Fruit fly (Drosophila melanogaster) whole organism, wandering third instar larva: ENCODE measurements around the gene Delta.

ENCODE experiments used
- Abd-B ChIP-seq: fragments of >200 bp; optimal IDR thresholded peaks from 2 replicates; lab custom pipeline; 2017; ENCODE audit warnings: missing biosample characterization, missing genetic modification characterization
- CG32264 ChIP-seq: fragments of 200-800 bp; sonication (Bioruptor generic); optimal IDR thresholded peaks from 2 replicates; lab custom pipeline; 2016; ENCODE audit warnings: missing biosample characterization, missing genetic modification characterization
- CG9705 ChIP-seq: fragments of 200-800 bp; sonication (Bioruptor generic); optimal IDR thresholded peaks from 2 replicates; lab custom pipeline; 2018; ENCODE audit warnings: missing biosample characterization, mild to moderate bottlenecking, missing genetic modification characterization
- CrebA ChIP-seq: fragments of 200-800 bp; sonication (Bioruptor generic); optimal IDR thresholded peaks from 2 replicates; lab custom pipeline; 2016; ENCODE audit warnings: missing biosample characterization, mild to moderate bottlenecking, missing genetic modification characterization, borderline replicate concordance
- Dfd ChIP-seq: fragments of >200 bp; optimal IDR thresholded peaks from 2 replicates; lab custom pipeline; 2017; ENCODE audit warnings: missing biosample characterization, missing genetic modification characterization
- Dif ChIP-seq: fragments of 200-275, 200-300 bp; sonication (Bioruptor generic); optimal IDR thresholded peaks from 2 replicates; lab custom pipeline; 2018; ENCODE audit warnings: missing biosample characterization, missing genetic modification characterization; ENCODE audit not compliant: partially characterized antibody
- GATAd ChIP-seq: sonication (Bioruptor generic); optimal IDR thresholded peaks from 2 replicates; lab custom pipeline; 2016; ENCODE audit warnings: missing biosample characterization, missing genetic modification characterization
- HLH106 ChIP-seq: fragments of 200-800 bp; optimal IDR thresholded peaks from 3 replicates; lab custom pipeline; 2019; ENCODE audit warnings: missing biosample characterization, mild to moderate bottlenecking, missing genetic modification characterization, moderate library complexity
- Hnf4 ChIP-seq: fragments of 200-800 bp; sonication (Bioruptor generic); optimal IDR thresholded peaks from 2 replicates; lab custom pipeline; 2016; ENCODE audit warnings: missing biosample characterization, mild to moderate bottlenecking, missing genetic modification characterization
- Hr78 ChIP-seq: fragments of >200 bp; optimal IDR thresholded peaks from 2 replicates; lab custom pipeline; 2017; ENCODE audit warnings: missing biosample characterization, missing genetic modification characterization
- Hr83 ChIP-seq: fragments of 200-300 bp; sonication (Bioruptor generic); optimal IDR thresholded peaks from 2 replicates; lab custom pipeline; 2016; ENCODE audit warnings: missing biosample characterization, mild to moderate bottlenecking, missing genetic modification characterization, moderate library complexity; ENCODE audit not compliant: poor library complexity, severe bottlenecking
- Jra ChIP-seq: sonication (Bioruptor generic); optimal IDR thresholded peaks from 2 replicates; lab custom pipeline; 2016; ENCODE audit warnings: missing biosample characterization, missing genetic modification characterization
- Mio ChIP-seq: sonication (Bioruptor generic); optimal IDR thresholded peaks from 2 replicates; lab custom pipeline; 2016; ENCODE audit warnings: missing biosample characterization, missing genetic modification characterization
- Myc ChIP-seq: fragments of >200 bp; optimal IDR thresholded peaks from 2 replicates; lab custom pipeline; 2017
- N ChIP-seq: fragments of >200 bp; optimal IDR thresholded peaks from 2 replicates; lab custom pipeline; 2018; ENCODE audit warnings: missing biosample characterization, missing external identifiers, missing genetic modification characterization
- OdsH ChIP-seq: fragments of 200-800 bp; sonication (Bioruptor generic); optimal IDR thresholded peaks from 2 replicates; lab custom pipeline; 2016; ENCODE audit warnings: missing biosample characterization, mild to moderate bottlenecking, missing genetic modification characterization
- Rel ChIP-seq, 2 experiments: fragments of 200-800 bp; sonication (Bioruptor generic) in 1 of 2; optimal IDR thresholded peaks; 2 replicates in 1 of 2; 3 replicates in 1 of 2; lab custom pipeline; 2016 to 2019; ENCODE audit warnings: mild to moderate bottlenecking in 2 of 2, missing biosample characterization in 2 of 2, missing genetic modification characterization in 2 of 2, moderate library complexity in 1 of 2
- Sp1 ChIP-seq: fragments of 200-800 bp; sonication (Bioruptor generic); optimal IDR thresholded peaks from 3 replicates; lab custom pipeline; 2019; ENCODE audit warnings: missing biosample characterization, mild to moderate bottlenecking, missing genetic modification characterization, moderate library complexity
- Vsx2 ChIP-seq: fragments of 200-300, 225-300 bp; sonication (Bioruptor generic); optimal IDR thresholded peaks from 2 replicates; lab custom pipeline; 2018; ENCODE audit warnings: missing biosample characterization, missing genetic modification characterization; ENCODE audit not compliant: partially characterized antibody
- br ChIP-seq: fragments of 200-800 bp; sonication (Bioruptor generic); optimal IDR thresholded peaks from 2 replicates; lab custom pipeline; 2016; ENCODE audit warnings: missing biosample characterization, missing genetic modification characterization
- brk ChIP-seq: fragments of 200-800 bp; sonication (Bioruptor generic); optimal IDR thresholded peaks from 2 replicates; lab custom pipeline; 2016; ENCODE audit warnings: missing biosample characterization, mild to moderate bottlenecking, missing genetic modification characterization
- dl ChIP-seq, 2 experiments: fragments of 175-275, 200-275 bp in 1 of 2; fragments of 200-275 bp in 1 of 2; sonication (Bioruptor generic); optimal IDR thresholded peaks; lab custom pipeline; 2018; ENCODE audit warnings: mild to moderate bottlenecking in 2 of 2, missing biosample characterization in 2 of 2, missing genetic modification characterization in 2 of 2, moderate library complexity in 2 of 2; ENCODE audit not compliant: partially characterized antibody in 2 of 2, insufficient read depth in 1 of 2
- dmrt93B ChIP-seq: fragments of 200-800 bp; sonication (Bioruptor generic); optimal IDR thresholded peaks from 2 replicates; lab custom pipeline; 2018; ENCODE audit warnings: missing biosample characterization, mild to moderate bottlenecking, missing genetic modification characterization
- dsf ChIP-seq: sonication (Bioruptor generic); optimal IDR thresholded peaks from 2 replicates; lab custom pipeline; 2016; ENCODE audit warnings: missing biosample characterization, missing genetic modification characterization, borderline replicate concordance
- ey ChIP-seq: fragments of 200-800 bp; sonication (Bioruptor generic); optimal IDR thresholded peaks from 2 replicates; lab custom pipeline; 2016; ENCODE audit warnings: missing biosample characterization, missing genetic modification characterization
- foxo ChIP-seq, 2 experiments: fragments of 200-800 bp; sonication (Bioruptor generic); optimal IDR thresholded peaks; 2 replicates in 1 of 2; 3 replicates in 1 of 2; lab custom pipeline; 2016 to 2017; ENCODE audit warnings: missing biosample characterization in 2 of 2, missing genetic modification characterization in 2 of 2
- fru ChIP-seq: fragments of 200-800 bp; sonication (Bioruptor generic); optimal IDR thresholded peaks from 3 replicates; lab custom pipeline; 2016; ENCODE audit warnings: missing biosample characterization, mild to moderate bottlenecking, missing genetic modification characterization
- h ChIP-seq: fragments of 200-800 bp; sonication (Bioruptor generic); optimal IDR thresholded peaks from 3 replicates; lab custom pipeline; 2016; ENCODE audit warnings: missing biosample characterization, mild to moderate bottlenecking, missing genetic modification characterization
- jim ChIP-seq: fragments of 175-275, 200-325 bp; sonication (Bioruptor generic); optimal IDR thresholded peaks from 2 replicates; lab custom pipeline; 2016; ENCODE audit warnings: missing biosample characterization, mild to moderate bottlenecking, missing genetic modification characterization
- lola ChIP-seq: fragments of >200 bp; optimal IDR thresholded peaks from 2 replicates; lab custom pipeline; 2017; ENCODE audit warnings: missing biosample characterization, missing genetic modification characterization
- pan ChIP-seq: fragments of >200 bp; optimal IDR thresholded peaks from 2 replicates; lab custom pipeline; 2017
- psq ChIP-seq: fragments of 200-800 bp; sonication (Bioruptor generic); optimal IDR thresholded peaks from 3 replicates; lab custom pipeline; 2017; ENCODE audit warnings: missing biosample characterization, mild to moderate bottlenecking, missing genetic modification characterization, moderate library complexity
- rgr ChIP-seq: fragments of 200-800 bp; sonication (Bioruptor generic); optimal IDR thresholded peaks from 3 replicates; lab custom pipeline; 2016; ENCODE audit warnings: missing biosample characterization, mild to moderate bottlenecking, missing genetic modification characterization
- sage ChIP-seq: fragments of 200-800 bp; sonication (Bioruptor generic); optimal IDR thresholded peaks from 2 replicates; lab custom pipeline; 2016; ENCODE audit warnings: missing biosample characterization, mild to moderate bottlenecking, missing genetic modification characterization
- sv ChIP-seq: fragments of 200-800 bp; sonication (Bioruptor generic); optimal IDR thresholded peaks from 3 replicates; lab custom pipeline; 2016; ENCODE audit warnings: missing biosample characterization, missing genetic modification characterization
- tai ChIP-seq: sonication (Bioruptor generic); optimal IDR thresholded peaks from 2 replicates; lab custom pipeline; 2016; ENCODE audit warnings: missing biosample characterization, missing genetic modification characterization
- usp ChIP-seq: fragments of >200 bp; optimal IDR thresholded peaks from 2 replicates; lab custom pipeline; 2017; ENCODE audit warnings: missing biosample characterization, missing genetic modification characterization
- woc ChIP-seq: sonication (Bioruptor generic); optimal IDR thresholded peaks from 2 replicates; lab custom pipeline; 2016; ENCODE audit warnings: missing biosample characterization, mild to moderate bottlenecking, missing genetic modification characterization

Delta gene

DNA sequence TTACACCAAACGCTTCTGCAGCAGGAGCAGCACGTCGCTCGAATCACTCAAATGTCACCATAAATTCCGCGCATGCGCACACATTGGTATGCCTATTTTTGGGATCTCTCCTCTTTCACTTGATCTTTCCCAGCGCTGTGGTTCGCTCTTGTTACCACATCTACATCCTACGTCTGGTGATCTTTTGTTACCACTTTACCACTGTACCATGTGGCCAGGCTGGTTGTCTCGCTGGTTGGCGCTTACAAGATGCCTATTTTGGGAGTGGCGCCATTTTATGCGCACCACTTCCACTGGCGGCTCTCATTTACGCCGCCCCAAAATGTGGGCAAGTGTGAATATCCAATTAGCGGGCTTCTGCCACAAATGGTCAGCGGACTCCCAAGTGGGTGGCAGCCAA lies 38.3 kb downstream of the Delta start:
- TF ChIP-seq jim (GFP tag; lab: Kevin White, UChicago) (no peak), Hr78 (GFP tag; lab: Kevin White, UChicago) (no peak), ey (GFP tag; lab: Kevin White, UChicago) (no peak), usp (GFP tag; lab: Kevin White, UChicago) (no peak), Sp1 (GFP tag; lab: Kevin White, UChicago) (no peak), Mio (no peak), GATAd (no peak), rgr (no peak), CrebA (GFP tag; lab: Kevin White, UChicago) (no peak), CG32264 (no peak), lola (GFP tag; lab: Kevin White, UChicago) (no peak), Hnf4 (GFP tag; lab: Kevin White, UChicago) (no peak), fru (GFP tag; lab: Kevin White, UChicago) (no peak), Hr83 (GFP tag; lab: Kevin White, UChicago) (no peak), brk (no peak), h (no peak), Vsx2 (GFP tag; lab: Kevin White, UChicago) (no peak), dl (GFP tag; optimal IDR thresholded peaks at IDR 0.05; lab: Kevin White, UChicago; ENCODE audit: insufficient read depth in 1 of 2, partially characterized antibody in 2 of 2) (no peak)

DNA sequence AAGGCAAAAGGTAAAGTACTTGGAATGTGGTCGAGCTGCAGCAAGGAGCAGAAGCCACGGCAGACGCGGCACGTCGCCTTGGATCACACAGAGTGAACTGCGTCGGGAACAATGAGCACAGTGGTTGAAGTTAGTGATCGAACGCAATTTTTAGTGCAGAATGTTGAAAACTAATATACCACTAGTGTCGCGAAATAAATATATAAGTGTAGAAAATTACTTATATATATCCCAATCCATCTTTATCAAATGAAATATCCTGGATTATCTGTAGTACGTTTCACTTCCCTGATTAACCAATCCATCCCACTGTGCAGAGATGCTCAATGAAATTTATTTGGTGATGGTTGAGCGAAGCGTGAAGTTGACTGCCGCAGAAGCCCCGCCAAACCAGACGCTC lies 39.5 kb downstream of the Delta start:
- no peak for TF ChIP-seq N (GFP tag; lab: Kevin White, UChicago)
- TF ChIP-seq Vsx2 (GFP tag; lab: Kevin White, UChicago) = no peak
- peak; percentile 54 for TF ChIP-seq Jra (GFP tag; lab: Kevin White, UChicago)
- TF ChIP-seq Sp1 (GFP tag; lab: Kevin White, UChicago) = peak; percentile 89
- TF ChIP-seq h = peak; percentile 94
- no peak for TF ChIP-seq Abd-B (GFP tag; lab: Kevin White, UChicago)
- peak; percentile 94 for TF ChIP-seq OdsH (GFP tag; lab: Kevin White, UChicago)
- peak; percentile 75 for TF ChIP-seq woc
- no peak for TF ChIP-seq jim (GFP tag; lab: Kevin White, UChicago)
- peak; percentile 93 for TF ChIP-seq br (GFP tag; lab: Kevin White, UChicago)
- TF ChIP-seq foxo (GFP tag; optimal IDR thresholded peaks at IDR 0.05; lab: Kevin White, UChicago) = peak; percentile 31 to 93
- TF ChIP-seq brk = peak; percentile 87
- peak; percentile 86 for TF ChIP-seq sage
- TF ChIP-seq Mio = no peak
- TF ChIP-seq Dif (GFP tag; lab: Kevin White, UChicago) = no peak
- TF ChIP-seq HLH106 (tag; lab: Kevin White, UChicago) = peak; percentile 89
- TF ChIP-seq dmrt93B (GFP tag; lab: Kevin White, UChicago) = peak; percentile 73
- peak; percentile 76 for TF ChIP-seq Hnf4 (GFP tag; lab: Kevin White, UChicago)
- TF ChIP-seq usp (GFP tag; lab: Kevin White, UChicago) = no peak
- TF ChIP-seq pan (lab: Kevin White, UChicago) = no peak
- peak; percentile 49 for TF ChIP-seq dsf (GFP tag; lab: Kevin White, UChicago)
- peak; percentile 91 for TF ChIP-seq ey (GFP tag; lab: Kevin White, UChicago)
- TF ChIP-seq CrebA (GFP tag; lab: Kevin White, UChicago) = peak; percentile 76
- peak; percentile 8 for TF ChIP-seq Rel (GFP tag; optimal IDR thresholded peaks at IDR 0.05; lab: Kevin White, UChicago)
- peak; percentile 36 for TF ChIP-seq Rel (tag; optimal IDR thresholded peaks at IDR 0.05; lab: Kevin White, UChicago)
- TF ChIP-seq Myc = no peak
- TF ChIP-seq tai (GFP tag; lab: Kevin White, UChicago) = peak; percentile 65
- no peak for TF ChIP-seq Hr83 (GFP tag; lab: Kevin White, UChicago)
- TF ChIP-seq rgr = peak; percentile 93
- TF ChIP-seq Hr78 (GFP tag; lab: Kevin White, UChicago) = no peak
- peak; percentile 95 for TF ChIP-seq fru (GFP tag; lab: Kevin White, UChicago)
- no peak for TF ChIP-seq dl (GFP tag; optimal IDR thresholded peaks at IDR 0.05; lab: Kevin White, UChicago; ENCODE audit: insufficient read depth in 1 of 2, partially characterized antibody in 2 of 2)
- TF ChIP-seq sv = no peak
- TF ChIP-seq lola (GFP tag; lab: Kevin White, UChicago) = no peak
- peak; percentile 72 for TF ChIP-seq CG9705
- TF ChIP-seq Dfd (GFP tag; lab: Kevin White, UChicago) = no peak
- no peak for TF ChIP-seq CG32264
- TF ChIP-seq psq = peak; percentile 86
- TF ChIP-seq GATAd = peak; percentile 20
